Worm (Caenorhabditis elegans): ENCODE measurements around the gene F25H9.7.

DNA sequence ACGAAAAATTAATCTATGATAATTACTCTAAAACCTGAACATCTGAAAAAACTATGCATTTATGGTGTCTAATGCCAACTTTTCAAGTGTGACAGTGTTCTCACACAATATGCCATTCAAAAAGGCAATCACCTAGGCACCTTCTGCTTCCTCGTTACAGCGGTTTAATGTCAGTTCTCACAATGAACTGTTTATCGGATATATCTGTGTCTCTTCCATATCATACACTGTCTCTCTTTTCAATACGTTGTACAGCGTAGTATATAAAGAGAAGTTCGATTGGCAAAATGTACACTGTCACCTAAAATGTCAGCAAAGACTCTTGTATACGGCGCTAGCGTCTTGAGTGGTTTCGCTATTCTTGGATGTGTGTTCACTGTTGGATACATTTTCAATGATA is 26.5 kb upstream of the F25H9.7 start, which contains the start of gene col-162:
- TF ChIP-seq med-1 (GFP tag; optimal IDR thresholded peaks at IDR 0.05; ENCODE audit: insufficient read depth) (no peak), ref-1 (GFP tag; conservative IDR thresholded peaks at IDR 0.05) (no peak), T22C8.4 (GFP tag; IDR thresholded peaks at IDR 0.05) (no peak), flt-1 (GFP tag; IDR thresholded peaks at IDR 0.05) (no peak), tab-1 (GFP tag; IDR thresholded peaks at IDR 0.05) (no peak), cog-1 (tag; optimal IDR thresholded peaks at IDR 0.05) (no peak), klf-2 (GFP tag; conservative IDR thresholded peaks at IDR 0.05) (no peak), ztf-29 (GFP tag; IDR thresholded peaks at IDR 0.05) (no peak), ztf-23 (GFP tag; IDR thresholded peaks at IDR 0.05) (no peak)

Measured in whole organism, midembryonic.